Worm (Caenorhabditis elegans) whole organism, young adult: Measurements from ENCODE around the gene pigm-1.
A peak's percentile ranks its signal among the peaks of the same experiment; 100 is the strongest.

Experiments
- B0035.1 ChIP-seq: sonication (generic microtip); optimal IDR thresholded peaks from 2 replicates; lab custom pipeline; 2016; ENCODE audit warnings: missing genetic modification characterization, mild to moderate bottlenecking, missing compliant biosample characterization, missing genotype, missing genetic modification reagents
- C17E4.6 ChIP-seq: fragments of 200-800 bp; sonication (Bioruptor generic); IDR thresholded peaks from 2 replicates; pipeline ENCODE4 v1.3.6; 2022; ENCODE audit warnings: missing genetic modification reagents, missing genetic modification characterization, missing compliant biosample characterization
- T26A5.8 ChIP-seq: sonication (generic microtip); optimal IDR thresholded peaks from 2 replicates; lab custom pipeline; 2016; ENCODE audit warnings: missing genetic modification characterization, missing compliant biosample characterization
- Y53G8AR.9 ChIP-seq: fragments of 200-800 bp; sonication (Bioruptor generic); conservative IDR thresholded peaks from 2 replicates; pipeline ENCODE4 v1.3.6; 2022; ENCODE audit warnings: missing genetic modification reagents, missing genetic modification characterization, missing compliant biosample characterization
- atf-7 ChIP-seq: sonication (generic microtip); optimal IDR thresholded peaks from 2 replicates; lab custom pipeline; 2017; ENCODE audit warnings: mild to moderate bottlenecking, missing genetic modification characterization, missing compliant biosample characterization
- attf-3 ChIP-seq: fragments of 200-800 bp; sonication (Bioruptor generic); conservative IDR thresholded peaks from 2 replicates; pipeline ENCODE4 v1.3.6; 2022; ENCODE audit warnings: missing genetic modification reagents, missing genetic modification characterization, missing compliant biosample characterization
- attf-6 ChIP-seq: fragments of 200-800 bp; sonication (Bioruptor generic); IDR thresholded peaks from 2 replicates; pipeline ENCODE4 v1.3.6; 2022; ENCODE audit warnings: missing genetic modification reagents, missing genetic modification characterization, missing compliant biosample characterization
- bed-2 ChIP-seq: fragments of 200-800 bp; sonication (Bioruptor generic); IDR thresholded peaks from 2 replicates; pipeline ENCODE4 v1.3.6; 2022; ENCODE audit warnings: missing genetic modification reagents, missing genetic modification characterization, missing compliant biosample characterization
- cebp-1 ChIP-seq, 2 experiments: fragments of 200-800 bp in 1 of 2; sonication (Bioruptor generic) in 1 of 2; sonication (generic microtip) in 1 of 2; IDR thresholded peaks in 1 of 2; optimal IDR thresholded peaks in 1 of 2; 2 replicates each; pipeline versions ENCODE4 v1.3.6 to Lab custom; 2017 to 2022; ENCODE audit warnings: missing compliant biosample characterization in 2 of 2, missing genetic modification characterization in 2 of 2, mild to moderate bottlenecking in 1 of 2, missing genetic modification reagents in 1 of 2, moderate library complexity in 1 of 2
- cebp-2 ChIP-seq: fragments of 200-800 bp; sonication (Bioruptor generic); IDR thresholded peaks from 2 replicates; pipeline ENCODE4 v1.3.6; 2022; ENCODE audit warnings: missing genetic modification characterization, missing compliant biosample characterization
- ceh-58 ChIP-seq: fragments of 200-800 bp; sonication (Bioruptor generic); IDR thresholded peaks from 2 replicates; pipeline ENCODE4 v1.3.6; 2022; ENCODE audit warnings: missing genetic modification characterization, missing compliant biosample characterization
- ceh-91 ChIP-seq: fragments of 200-800 bp; sonication (Bioruptor generic); IDR thresholded peaks from 2 replicates; pipeline ENCODE4 v1.3.6; 2022; ENCODE audit warnings: missing genetic modification reagents, missing genetic modification characterization, missing compliant biosample characterization
- dox-1 ChIP-seq: fragments of 200-800 bp; sonication (Bioruptor generic); IDR thresholded peaks from 2 replicates; pipeline ENCODE4 v1.3.6; 2022; ENCODE audit warnings: missing genetic modification reagents, missing genetic modification characterization, missing compliant biosample characterization
- efl-1 ChIP-seq: fragments of 150-350 bp; optimal IDR thresholded peaks from 2 replicates; lab custom pipeline; 2014; ENCODE audit warnings: missing biosample characterization, missing genetic modification reagents, missing genetic modification characterization
- ets-4 ChIP-seq: fragments of 200-800 bp; sonication (Bioruptor generic); optimal IDR thresholded peaks from 2 replicates; lab custom pipeline; 2018; ENCODE audit warnings: mild to moderate bottlenecking, missing genetic modification characterization, missing compliant biosample characterization
- him-1 ChIP-seq: sonication (generic microtip); optimal IDR thresholded peaks from 2 replicates; lab custom pipeline; 2016; ENCODE audit warnings: missing genotype, missing genetic modification reagents, missing genetic modification characterization, missing compliant biosample characterization
- hlh-26 ChIP-seq: fragments of 200-800 bp; sonication (Bioruptor generic); conservative IDR thresholded peaks from 2 replicates; pipeline ENCODE4 v1.3.6; 2022; ENCODE audit warnings: missing genetic modification reagents, missing genetic modification characterization, missing compliant biosample characterization
- hmg-1.2 ChIP-seq: fragments of 200-800 bp; sonication (Bioruptor generic); IDR thresholded peaks from 2 replicates; pipeline ENCODE4 v1.3.6; 2022; ENCODE audit warnings: missing genetic modification reagents, missing genetic modification characterization, missing compliant biosample characterization
- hsf-1 ChIP-seq: fragments of 200-800 bp; sonication (Bioruptor generic); IDR thresholded peaks from 2 replicates; pipeline ENCODE4 v1.3.6; 2022; ENCODE audit warnings: missing genetic modification reagents, missing genetic modification characterization, missing compliant biosample characterization
- let-607 ChIP-seq, 2 experiments: fragments of 200-800 bp in 1 of 2; sonication (Bioruptor generic) in 1 of 2; sonication (generic microtip) in 1 of 2; optimal IDR thresholded peaks; 2 replicates each; lab custom pipeline; 2016 to 2018; ENCODE audit warnings: mild to moderate bottlenecking in 2 of 2, missing compliant biosample characterization in 2 of 2, missing genetic modification characterization in 2 of 2, moderate library complexity in 2 of 2, missing genotype in 1 of 2
- lin-40 ChIP-seq: sonication (generic microtip); optimal IDR thresholded peaks from 2 replicates; lab custom pipeline; 2016; ENCODE audit warnings: missing genetic modification characterization, mild to moderate bottlenecking, missing compliant biosample characterization, missing genotype, missing genetic modification reagents
- lsy-27 ChIP-seq: sonication (generic microtip); optimal IDR thresholded peaks from 2 replicates; lab custom pipeline; 2017; ENCODE audit warnings: missing genetic modification characterization, mild to moderate bottlenecking, missing compliant biosample characterization, antibody characterized with exemption, missing genotype, borderline replicate concordance; ENCODE audit not compliant: insufficient read depth
- madf-6 ChIP-seq: fragments of 200-800 bp; sonication (Bioruptor generic); IDR thresholded peaks from 2 replicates; pipeline ENCODE4 v1.3.6; 2022; ENCODE audit warnings: missing genetic modification reagents, missing genetic modification characterization, missing compliant biosample characterization
- madf-8 ChIP-seq: fragments of 200-800 bp; sonication (Bioruptor generic); conservative IDR thresholded peaks from 2 replicates; pipeline ENCODE4 v1.3.6; 2022; ENCODE audit warnings: missing genetic modification reagents, missing genetic modification characterization, missing compliant biosample characterization
- nfya-1 ChIP-seq: sonication (generic microtip); optimal IDR thresholded peaks from 2 replicates; lab custom pipeline; 2017; ENCODE audit warnings: antibody characterized with exemption, missing compliant biosample characterization, missing genetic modification characterization, borderline replicate concordance; ENCODE audit not compliant: insufficient read depth
- nfyb-1 ChIP-seq: fragments of 200-800 bp; sonication (Bioruptor generic); IDR thresholded peaks from 2 replicates; pipeline ENCODE4 v1.3.6; 2022; ENCODE audit warnings: missing genetic modification reagents, missing genetic modification characterization, missing compliant biosample characterization
- nhr-80 ChIP-seq: sonication (generic microtip); optimal IDR thresholded peaks from 2 replicates; lab custom pipeline; 2016; ENCODE audit warnings: missing genetic modification characterization, missing compliant biosample characterization
- nhr-90 ChIP-seq: sonication (generic microtip); optimal IDR thresholded peaks from 2 replicates; lab custom pipeline; 2016; ENCODE audit warnings: missing genotype, mild to moderate bottlenecking, missing genetic modification characterization, missing compliant biosample characterization
- pha-4 ChIP-seq: fragments of 150-350 bp; sonication (generic microtip); optimal IDR thresholded peaks from 2 replicates; lab custom pipeline; 2014; ENCODE audit warnings: missing biosample characterization, missing genetic modification reagents, missing genetic modification characterization
- rcor-1 ChIP-seq: fragments of 200-800 bp; sonication (Bioruptor generic); IDR thresholded peaks from 2 replicates; pipeline ENCODE4 v1.3.6; 2022; ENCODE audit warnings: missing genetic modification reagents, missing genetic modification characterization, missing compliant biosample characterization
- rpc-1 ChIP-seq, 2 experiments: fragments of 150-350 bp in 1 of 2; sonication (generic microtip) in 1 of 2; optimal IDR thresholded peaks; 2 replicates each; lab custom pipeline; 2014 to 2018; ENCODE audit warnings: missing biosample characterization in 1 of 2, missing genetic modification characterization in 1 of 2, missing genetic modification reagents in 1 of 2, missing genotype in 1 of 2
- snpc-1.1 ChIP-seq: sonication (generic microtip); optimal IDR thresholded peaks from 2 replicates; lab custom pipeline; 2017; ENCODE audit warnings: missing genetic modification characterization, mild to moderate bottlenecking, missing compliant biosample characterization, antibody characterized with exemption, moderate library complexity, missing genotype, missing genetic modification reagents; ENCODE audit not compliant: insufficient read depth
- snpc-1.3 ChIP-seq: sonication (generic microtip); optimal IDR thresholded peaks from 2 replicates; lab custom pipeline; 2017; ENCODE audit warnings: missing genetic modification characterization, mild to moderate bottlenecking, missing compliant biosample characterization, antibody characterized with exemption, moderate library complexity, missing genotype, missing genetic modification reagents; ENCODE audit not compliant: insufficient read depth
- snpc-3.4 ChIP-seq: sonication (generic microtip); optimal IDR thresholded peaks from 2 replicates; lab custom pipeline; 2017; ENCODE audit warnings: missing genetic modification characterization, mild to moderate bottlenecking, missing compliant biosample characterization, antibody characterized with exemption, moderate library complexity, missing genotype, missing genetic modification reagents
- unc-62 ChIP-seq: fragments of 150-350 bp; optimal IDR thresholded peaks from 2 replicates; lab custom pipeline; 2014; ENCODE audit warnings: missing biosample characterization, missing genetic modification reagents, missing genetic modification characterization
- zfh-2 ChIP-seq: fragments of 200-800 bp; sonication (Bioruptor generic); conservative IDR thresholded peaks from 2 replicates; pipeline ENCODE4 v1.3.6; 2022; ENCODE audit warnings: missing genetic modification reagents, missing genetic modification characterization, missing compliant biosample characterization
- zim-3 ChIP-seq: sonication (generic microtip); optimal IDR thresholded peaks from 2 replicates; lab custom pipeline; 2017; ENCODE audit warnings: mild to moderate bottlenecking, missing genetic modification characterization, moderate library complexity, missing compliant biosample characterization
- ztf-3 ChIP-seq: fragments of 200-800 bp; sonication (Bioruptor generic); optimal IDR thresholded peaks from 2 replicates; lab custom pipeline; 2018; ENCODE audit warnings: mild to moderate bottlenecking, missing genetic modification characterization, missing compliant biosample characterization

Gene pigm-1

ce11 chrII:11305627-11306449 is 42.4 kb upstream of the pigm-1 start, which contains the start of gene rsf-1 (continued):
- TF ChIP-seq Y53G8AR.9 (GFP tag; lab: Robert Waterston, UW) (no peak), him-1 (peak; percentile 69), attf-3 (GFP tag; lab: Robert Waterston, UW) (no peak), ztf-3 (GFP tag; lab: Kevin White, UChicago) (no peak), rpc-1 (optimal IDR thresholded peaks at IDR 0.05; lab: Kevin White, UChicago) (peak; percentile 49), rpc-1 (tag; optimal IDR thresholded peaks at IDR 0.05; lab: Kevin White, UChicago) (peak; percentile 70), snpc-1.3 (tag; lab: Kevin White, UChicago) (no peak), ceh-58 (GFP tag; lab: Robert Waterston, UW) (no peak), nhr-80 (tag; lab: Kevin White, UChicago) (no peak), hsf-1 (GFP tag; lab: Robert Waterston, UW) (no peak), hlh-26 (GFP tag; lab: Robert Waterston, UW) (no peak), lsy-27 (tag; lab: Kevin White, UChicago) (no peak), lin-40 (no peak), ceh-91 (no peak), nfyb-1 (peak; percentile 24; the same call in 1 of the 2 replicates), hmg-1.2 (GFP tag; lab: Robert Waterston, UW) (peak; percentile 79), atf-7 (no peak), rcor-1 (GFP tag; lab: Robert Waterston, UW) (no peak), cebp-1 (GFP tag; IDR thresholded peaks at IDR 0.05; lab: Robert Waterston, UW) (no peak), cebp-1 (tag; optimal IDR thresholded peaks at IDR 0.05; lab: Kevin White, UChicago) (peak; percentile 25), snpc-1.1 (tag; lab: Kevin White, UChicago) (no peak), zim-3 (tag; lab: Kevin White, UChicago) (no peak), snpc-3.4 (no peak), ets-4 (GFP tag; lab: Kevin White, UChicago) (no peak), unc-62 (GFP tag; lab: Kevin White, UChicago) (no peak), T26A5.8 (no peak), bed-2 (no peak), madf-6 (peak; percentile 51), nfya-1 (tag; lab: Kevin White, UChicago) (no peak), let-607 (tag; optimal IDR thresholded peaks at IDR 0.05; lab: Kevin White, UChicago) (no peak), attf-6 (no peak), cebp-2 (GFP tag; lab: Robert Waterston, UW) (no peak), efl-1 (GFP tag; lab: Kevin White, UChicago) (no peak), zfh-2 (GFP tag; lab: Robert Waterston, UW) (peak; percentile 64), pha-4 (tag; lab: Kevin White, UChicago) (no peak), dox-1 (GFP tag; lab: Robert Waterston, UW) (peak; percentile 37; the same call in 1 of the 2 replicates), nhr-90 (peak; percentile 15), madf-8 (GFP tag; lab: Robert Waterston, UW) (no peak), C17E4.6 (GFP tag; lab: Robert Waterston, UW) (no peak), B0035.1 (tag; lab: Kevin White, UChicago) (no peak)
